Fruit fly (Drosophila melanogaster): ENCODE measurements around the gene CG4297.

DNA sequence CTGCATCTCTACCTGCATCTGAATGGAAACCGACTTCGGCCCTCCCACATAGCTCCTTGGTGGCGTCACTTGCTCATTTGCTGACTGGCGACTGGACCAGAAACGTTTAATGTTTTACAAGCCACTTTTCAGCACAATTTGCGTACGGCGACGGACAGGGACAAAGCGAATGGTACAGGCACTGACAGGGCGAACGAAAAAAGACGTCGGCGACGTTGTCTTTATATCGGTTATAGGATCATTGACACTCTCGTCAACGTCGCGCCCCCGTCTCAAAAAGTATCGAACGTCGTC lies 46.6 kb upstream of the CG4297 start:
- TF ChIP-seq insv (optimal IDR thresholded peaks at IDR 0.05), result no peak
- TF ChIP-seq psq (optimal IDR thresholded peaks at IDR 0.05), result no peak
- no peak for TF ChIP-seq h (optimal IDR thresholded peaks at IDR 0.05)
